Worm (Caenorhabditis elegans): ENCODE data around the gene F25H9.6.

F25H9.6 gene

ce11 chrV:13427378-13427777, 40.8 kb downstream of the F25H9.6 start:
- TF ChIP-seq him-1 (tag; optimal IDR thresholded peaks at IDR 0.05) (no peak), W03F9.2 (tag; optimal IDR thresholded peaks at IDR 0.05) (no peak), dao-5 (tag; optimal IDR thresholded peaks at IDR 0.05) (no peak)

ce11 chrV:13426764-13427163, 41.4 kb downstream of the F25H9.6 start, which contains the start of gene srd-18:
Gene srd-18 (minus strand): TSS chrV:13426864.
- TF ChIP-seq him-1 (tag; optimal IDR thresholded peaks at IDR 0.05), result no peak
- no peak for TF ChIP-seq dao-5 (tag; optimal IDR thresholded peaks at IDR 0.05)
- TF ChIP-seq W03F9.2 (tag; optimal IDR thresholded peaks at IDR 0.05), result no peak

DNA sequence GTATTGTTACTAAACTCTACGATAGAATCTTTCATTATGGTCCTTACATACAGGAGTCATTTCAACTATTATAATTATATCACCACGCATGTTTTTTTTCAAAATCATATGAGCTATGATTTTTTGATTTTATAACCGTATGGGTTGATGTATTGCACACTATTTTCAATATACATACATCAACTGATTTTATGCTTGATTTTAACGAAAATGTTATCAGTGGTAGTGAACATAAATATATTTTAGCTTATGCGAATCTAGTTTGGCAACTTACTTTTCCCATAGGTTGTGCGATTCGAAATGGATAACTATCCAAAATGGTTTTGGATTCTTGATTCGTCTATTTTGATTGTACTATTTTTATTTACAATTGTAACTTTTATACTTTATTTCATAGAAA, 44.6 kb downstream of the F25H9.6 start, which contains the start of gene srv-10:
TSS of gene srv-10 (plus strand) at position 301 of the 400 bp plus-strand sequence.
- TF ChIP-seq W03F9.2 (tag; optimal IDR thresholded peaks at IDR 0.05) (no peak), dao-5 (tag; optimal IDR thresholded peaks at IDR 0.05) (no peak), him-1 (tag; optimal IDR thresholded peaks at IDR 0.05) (no peak)

DNA sequence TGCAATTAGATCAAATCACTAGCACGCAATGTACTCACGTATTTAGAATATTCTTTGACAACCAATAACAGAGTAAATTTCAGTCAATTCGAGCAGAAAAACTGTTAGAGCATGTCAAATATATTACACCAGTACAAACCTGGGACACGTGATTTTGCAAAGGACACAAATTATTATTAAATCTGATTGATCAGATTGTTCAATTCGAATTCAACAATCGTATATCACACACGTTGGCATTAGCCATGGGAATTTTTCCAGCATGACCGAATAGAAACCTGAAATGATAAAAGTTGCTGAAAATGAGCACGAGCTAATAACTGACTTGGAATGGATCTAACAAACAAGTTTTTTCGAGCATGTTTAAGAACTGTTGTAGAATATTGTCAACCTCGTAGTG, 45.1 kb downstream of the F25H9.6 start, which contains the start of gene srv-9:
TSS of gene srv-9 (minus strand) at position 101 of the 400 bp plus-strand sequence.
- no peak for TF ChIP-seq him-1 (tag; optimal IDR thresholded peaks at IDR 0.05)
- TF ChIP-seq dao-5 (tag; optimal IDR thresholded peaks at IDR 0.05), result no peak
- TF ChIP-seq W03F9.2 (tag; optimal IDR thresholded peaks at IDR 0.05), result no peak

- TF ChIP-seq him-1 (tag; optimal IDR thresholded peaks at IDR 0.05), result no peak
- TF ChIP-seq dao-5 (tag; optimal IDR thresholded peaks at IDR 0.05), result no peak
- TF ChIP-seq W03F9.2 (tag; optimal IDR thresholded peaks at IDR 0.05), result no peak
These were observed 46.5 kb downstream of the F25H9.6 start for ce11 chrV:13421697-13422096.

DNA sequence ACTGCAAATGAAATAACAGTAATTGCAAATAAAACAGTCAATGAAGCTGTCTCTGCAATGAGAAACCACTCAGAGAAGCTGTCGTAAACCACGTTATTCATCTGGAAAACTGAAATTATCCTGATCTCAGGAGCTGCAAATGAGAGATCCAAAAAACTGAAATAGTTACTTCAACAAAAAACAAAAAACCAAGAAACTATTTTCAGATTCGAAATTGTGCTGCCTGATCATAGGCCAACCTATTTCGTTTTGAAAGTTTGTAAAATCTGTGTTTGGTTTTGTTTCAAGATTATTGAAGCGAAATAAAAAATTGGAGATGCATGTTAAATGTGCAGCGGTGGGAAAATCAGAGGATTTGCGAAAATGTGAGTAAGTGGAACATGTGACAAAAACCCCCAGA, 47.5 kb downstream of the F25H9.6 start, which contains the start of gene srv-8:
TSS of gene srv-8 (minus strand) at position 101 of the 400 bp plus-strand sequence.
- TF ChIP-seq W03F9.2 (tag; optimal IDR thresholded peaks at IDR 0.05), result no peak
- TF ChIP-seq dao-5 (tag; optimal IDR thresholded peaks at IDR 0.05), result no peak
- TF ChIP-seq him-1 (tag; optimal IDR thresholded peaks at IDR 0.05), result no peak

DNA sequence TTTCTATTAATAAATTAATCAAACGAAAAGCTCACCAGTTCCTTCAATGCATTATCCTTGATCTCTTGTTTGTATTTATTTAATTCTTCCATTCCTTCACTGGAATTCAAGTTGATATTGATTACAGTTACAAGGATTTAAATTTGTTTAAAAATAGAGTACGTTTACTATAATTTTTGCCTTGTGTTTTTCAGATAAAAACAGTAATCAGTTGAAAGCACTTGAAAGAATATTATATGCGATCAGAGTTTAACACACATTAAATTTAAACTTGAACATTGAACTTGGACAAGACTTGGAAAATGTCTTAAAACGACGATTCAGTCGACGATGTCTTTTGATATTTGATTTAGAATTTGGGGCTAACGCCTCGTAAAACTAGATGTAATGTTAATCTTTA, 50.6 kb downstream of the F25H9.6 start, which contains the start of gene F53F1.6:
TSS of gene F53F1.6 (minus strand) at position 101 of the 400 bp plus-strand sequence.
- TF ChIP-seq dao-5 (tag; optimal IDR thresholded peaks at IDR 0.05) (no peak), him-1 (tag; optimal IDR thresholded peaks at IDR 0.05) (no peak), W03F9.2 (tag; optimal IDR thresholded peaks at IDR 0.05) (no peak)
